Worm (Caenorhabditis elegans) whole organism, mixed stage, embryonic: ENCODE data around the gene T13F2.6.

Source experiments
- M03D4.4 ChIP-seq: sonication (generic microtip); optimal IDR thresholded peaks from 2 replicates; lab custom pipeline; 2017; ENCODE audit warnings: mild to moderate bottlenecking, missing genetic modification characterization, missing compliant biosample characterization
- bed-3 ChIP-seq: fragments of 200-800 bp; sonication (Bioruptor generic); optimal IDR thresholded peaks from 3 replicates; lab custom pipeline; 2018; ENCODE audit warnings: mild to moderate bottlenecking, missing genetic modification characterization, moderate library complexity, missing compliant biosample characterization
- blmp-1 ChIP-seq: fragments of 150-350 bp; optimal IDR thresholded peaks from 2 replicates; lab custom pipeline; 2014; ENCODE audit warnings: missing biosample characterization, missing genetic modification characterization
- ceh-43 ChIP-seq: fragments of 200-800 bp; sonication (Bioruptor generic); optimal IDR thresholded peaks from 2 replicates; lab custom pipeline; 2018; ENCODE audit warnings: mild to moderate bottlenecking, missing genetic modification characterization, moderate library complexity, missing compliant biosample characterization
- ceh-83 ChIP-seq: fragments of 200-800 bp; sonication (Bioruptor generic); optimal IDR thresholded peaks from 2 replicates; lab custom pipeline; 2018; ENCODE audit warnings: mild to moderate bottlenecking, missing genetic modification characterization, missing compliant biosample characterization
- ces-1 ChIP-seq: fragments of 150-350 bp; optimal IDR thresholded peaks from 2 replicates; lab custom pipeline; 2014; ENCODE audit warnings: missing biosample characterization, missing genetic modification reagents, missing genetic modification characterization
- cnd-1 ChIP-seq: fragments of 200-800 bp; sonication (Bioruptor generic); optimal IDR thresholded peaks from 2 replicates; lab custom pipeline; 2018; ENCODE audit warnings: mild to moderate bottlenecking, missing genetic modification characterization, missing compliant biosample characterization
- drap-1 ChIP-seq: fragments of 200-800 bp; sonication (Bioruptor generic); optimal IDR thresholded peaks from 3 replicates; lab custom pipeline; 2018; ENCODE audit warnings: mild to moderate bottlenecking, missing genetic modification characterization, missing compliant biosample characterization
- elt-1 ChIP-seq: sonication (generic microtip); optimal IDR thresholded peaks from 2 replicates; lab custom pipeline; 2017; ENCODE audit warnings: missing genetic modification characterization, mild to moderate bottlenecking, missing compliant biosample characterization, antibody characterized with exemption, moderate library complexity, borderline replicate concordance; ENCODE audit not compliant: insufficient read depth
- elt-3 ChIP-seq: fragments of 150-350 bp; optimal IDR thresholded peaks from 2 replicates; lab custom pipeline; 2014; ENCODE audit warnings: missing biosample characterization, missing genetic modification characterization
- flh-1 ChIP-seq: fragments of 200-800 bp; sonication (Bioruptor generic); optimal IDR thresholded peaks from 2 replicates; lab custom pipeline; 2018; ENCODE audit warnings: mild to moderate bottlenecking, missing genetic modification characterization, moderate library complexity, missing compliant biosample characterization
- ham-2 ChIP-seq: fragments of 200-800 bp; sonication (Bioruptor generic); optimal IDR thresholded peaks from 2 replicates; lab custom pipeline; 2018; ENCODE audit warnings: mild to moderate bottlenecking, missing genetic modification characterization, missing compliant biosample characterization
- hlh-1 ChIP-seq: fragments of 150-350 bp; optimal IDR thresholded peaks from 2 replicates; lab custom pipeline; 2014; ENCODE audit warnings: missing biosample characterization, missing genetic modification reagents, missing genetic modification characterization
- lin-13 ChIP-seq: fragments of 150-350 bp; optimal IDR thresholded peaks from 2 replicates; lab custom pipeline; 2014; ENCODE audit warnings: missing biosample characterization, missing genetic modification characterization
- lin-32 ChIP-seq: fragments of 200-800 bp; sonication (Bioruptor generic); optimal IDR thresholded peaks from 2 replicates; lab custom pipeline; 2018; ENCODE audit warnings: mild to moderate bottlenecking, missing genetic modification characterization, missing compliant biosample characterization
- lsy-2 ChIP-seq: fragments of 150-350 bp; optimal IDR thresholded peaks from 2 replicates; lab custom pipeline; 2014; ENCODE audit warnings: missing biosample characterization, missing genetic modification characterization
- mab-5 ChIP-seq: fragments of 150-350 bp; optimal IDR thresholded peaks from 2 replicates; lab custom pipeline; 2014; ENCODE audit warnings: missing biosample characterization, missing genetic modification characterization
- mep-1 ChIP-seq: fragments of 150-350 bp; optimal IDR thresholded peaks from 2 replicates; lab custom pipeline; 2017; ENCODE audit warnings: missing biosample characterization, missing genetic modification reagents, missing genetic modification characterization, inconsistent platforms
- mls-2 ChIP-seq: sonication (generic microtip); optimal IDR thresholded peaks from 2 replicates; lab custom pipeline; 2016; ENCODE audit warnings: mild to moderate bottlenecking, missing genetic modification characterization, moderate library complexity, missing compliant biosample characterization
- nhr-2 ChIP-seq: fragments of 150-350 bp; optimal IDR thresholded peaks from 2 replicates; lab custom pipeline; 2014; ENCODE audit warnings: missing biosample characterization, missing genetic modification characterization
- nhr-237 ChIP-seq: fragments of 150-350 bp; optimal IDR thresholded peaks from 2 replicates; lab custom pipeline; 2014; ENCODE audit warnings: missing biosample characterization, missing genetic modification characterization
- nhr-76 ChIP-seq: sonication (generic microtip); optimal IDR thresholded peaks from 2 replicates; lab custom pipeline; 2017; ENCODE audit warnings: missing biosample characterization, missing genetic modification characterization
- pha-4 ChIP-seq: fragments of 150-350 bp; optimal IDR thresholded peaks from 2 replicates; lab custom pipeline; 2018; ENCODE audit warnings: missing biosample characterization, missing genetic modification reagents, missing genetic modification characterization
- sem-2 ChIP-seq: fragments of 200-800 bp; sonication (Bioruptor generic); optimal IDR thresholded peaks from 2 replicates; lab custom pipeline; 2018; ENCODE audit warnings: mild to moderate bottlenecking, missing genetic modification characterization, missing compliant biosample characterization
- snpc-4 ChIP-seq: fragments of 150-350 bp; optimal IDR thresholded peaks from 2 replicates; lab custom pipeline; 2014; ENCODE audit warnings: missing biosample characterization, missing genetic modification characterization
- sptf-1 ChIP-seq: sonication (generic microtip); optimal IDR thresholded peaks from 2 replicates; lab custom pipeline; 2017; ENCODE audit warnings: mild to moderate bottlenecking, missing genetic modification characterization, moderate library complexity, missing compliant biosample characterization
- tbx-8 ChIP-seq: fragments of 200-800 bp; sonication (Bioruptor generic); optimal IDR thresholded peaks from 2 replicates; lab custom pipeline; 2018; ENCODE audit warnings: mild to moderate bottlenecking, missing genetic modification characterization, moderate library complexity, missing compliant biosample characterization
- unc-39 ChIP-seq: fragments of 150-350 bp; optimal IDR thresholded peaks from 2 replicates; lab custom pipeline; 2014; ENCODE audit warnings: missing biosample characterization, missing genetic modification characterization
- unc-62 ChIP-seq: fragments of 150-350 bp; optimal IDR thresholded peaks from 2 replicates; lab custom pipeline; 2014; ENCODE audit warnings: missing biosample characterization, missing genetic modification reagents, missing genetic modification characterization
- zip-8 ChIP-seq: fragments of 150-350 bp; optimal IDR thresholded peaks from 2 replicates; lab custom pipeline; 2014; ENCODE audit warnings: missing biosample characterization, missing genetic modification characterization
- ztf-11 ChIP-seq: fragments of 150-350 bp; optimal IDR thresholded peaks from 2 replicates; lab custom pipeline; 2014; ENCODE audit warnings: missing biosample characterization, missing genetic modification characterization

The T13F2.6 gene

DNA sequence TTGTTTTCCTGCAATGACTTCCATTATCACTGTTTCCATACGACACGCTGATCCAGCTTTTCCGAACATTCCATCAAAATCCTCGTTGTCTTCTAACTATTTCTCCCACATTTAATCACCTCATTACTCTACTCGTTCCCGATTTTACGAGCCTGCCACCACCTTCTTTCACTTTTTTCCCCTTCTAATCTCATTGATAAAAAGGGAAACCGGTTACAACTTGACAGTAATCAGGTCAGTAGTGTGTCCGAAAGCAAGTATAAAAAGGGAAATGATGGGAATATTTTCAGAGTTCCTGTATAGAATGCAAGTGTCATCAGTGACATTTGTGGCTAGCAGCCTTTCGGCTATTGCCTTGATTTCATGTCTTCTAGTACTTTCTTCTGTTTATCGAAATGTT lies 43.5 kb downstream of the T13F2.6 start, which contains the start of gene col-123:
Gene col-123 (plus strand): TSS at position 301 of the 400 bp plus-strand sequence.
- TF ChIP-seq elt-3 (tag; lab: Kevin White, UChicago): no peak
- no peak for TF ChIP-seq ceh-83 (GFP tag; lab: Kevin White, UChicago)
- no peak for TF ChIP-seq ceh-43 (GFP tag; lab: Kevin White, UChicago)
- TF ChIP-seq drap-1 (GFP tag; lab: Kevin White, UChicago): no peak
- TF ChIP-seq ham-2 (GFP tag; lab: Kevin White, UChicago): no peak
- TF ChIP-seq elt-1: no peak
- no peak for TF ChIP-seq pha-4 (tag; lab: Kevin White, UChicago)
- no peak for TF ChIP-seq lin-32
- TF ChIP-seq nhr-76 (tag; lab: Kevin White, UChicago): no peak
- TF ChIP-seq lsy-2: no peak
- TF ChIP-seq sem-2 (GFP tag; lab: Kevin White, UChicago): no peak
- TF ChIP-seq unc-39 (tag; lab: Kevin White, UChicago): no peak
- no peak for TF ChIP-seq snpc-4 (tag; lab: Kevin White, UChicago)
- no peak for TF ChIP-seq unc-62 (GFP tag; lab: Kevin White, UChicago)
- TF ChIP-seq zip-8 (tag; lab: Kevin White, UChicago): no peak
- no peak for TF ChIP-seq mab-5 (tag; lab: Kevin White, UChicago)
- TF ChIP-seq nhr-2 (tag; lab: Kevin White, UChicago): no peak
- no peak for TF ChIP-seq mls-2
- TF ChIP-seq flh-1: no peak

DNA sequence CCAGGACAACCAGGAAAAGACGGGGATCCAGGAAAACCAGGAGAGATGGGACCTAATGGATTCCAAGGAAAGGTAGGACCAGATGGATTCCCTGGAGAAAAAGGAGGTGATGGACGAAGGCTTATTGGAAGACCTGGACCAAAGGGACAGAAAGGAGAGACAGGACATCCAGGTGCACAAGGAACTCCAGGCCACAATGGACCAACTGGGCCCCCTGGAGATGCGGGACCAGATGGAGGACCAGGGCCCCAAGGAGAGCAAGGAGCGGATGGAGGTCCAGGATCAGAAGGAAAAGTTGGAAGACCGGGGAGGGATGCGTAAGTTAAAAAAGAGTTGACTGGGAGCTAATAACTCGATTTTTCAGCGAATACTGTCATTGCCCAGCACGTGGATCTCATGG lies 44.5 kb downstream of the T13F2.6 start:
- no peak for TF ChIP-seq sem-2 (GFP tag; lab: Kevin White, UChicago)
- no peak for TF ChIP-seq lin-32
- TF ChIP-seq elt-3 (tag; lab: Kevin White, UChicago): no peak
- no peak for TF ChIP-seq mab-5 (tag; lab: Kevin White, UChicago)
- no peak for TF ChIP-seq nhr-76 (tag; lab: Kevin White, UChicago)
- TF ChIP-seq hlh-1: no peak
- no peak for TF ChIP-seq zip-8 (tag; lab: Kevin White, UChicago)
- TF ChIP-seq bed-3 (GFP tag; lab: Kevin White, UChicago): no peak
- TF ChIP-seq ces-1: no peak
- TF ChIP-seq ztf-11 (tag; lab: Kevin White, UChicago): no peak

ce11 chrIV:9824480-9824879 lies 46.4 kb downstream of the T13F2.6 start, which contains the start of gene catp-6:
TSS of gene catp-6 (minus strand) at chrIV:9824580.
- no peak for TF ChIP-seq ham-2 (GFP tag; lab: Kevin White, UChicago)
- no peak for TF ChIP-seq ztf-11 (tag; lab: Kevin White, UChicago)
- TF ChIP-seq sem-2 (GFP tag; lab: Kevin White, UChicago): no peak
- TF ChIP-seq lsy-2: no peak
- no peak for TF ChIP-seq pha-4 (tag; lab: Kevin White, UChicago)
- no peak for TF ChIP-seq drap-1 (GFP tag; lab: Kevin White, UChicago)
- TF ChIP-seq ceh-43 (GFP tag; lab: Kevin White, UChicago): no peak
- TF ChIP-seq flh-1: no peak
- no peak for TF ChIP-seq sptf-1 (tag; lab: Kevin White, UChicago)
- no peak for TF ChIP-seq unc-62 (GFP tag; lab: Kevin White, UChicago)
- no peak for TF ChIP-seq M03D4.4 (tag; lab: Kevin White, UChicago)
- no peak for TF ChIP-seq unc-39 (tag; lab: Kevin White, UChicago)
- TF ChIP-seq mls-2: no peak
- no peak for TF ChIP-seq snpc-4 (tag; lab: Kevin White, UChicago)

DNA sequence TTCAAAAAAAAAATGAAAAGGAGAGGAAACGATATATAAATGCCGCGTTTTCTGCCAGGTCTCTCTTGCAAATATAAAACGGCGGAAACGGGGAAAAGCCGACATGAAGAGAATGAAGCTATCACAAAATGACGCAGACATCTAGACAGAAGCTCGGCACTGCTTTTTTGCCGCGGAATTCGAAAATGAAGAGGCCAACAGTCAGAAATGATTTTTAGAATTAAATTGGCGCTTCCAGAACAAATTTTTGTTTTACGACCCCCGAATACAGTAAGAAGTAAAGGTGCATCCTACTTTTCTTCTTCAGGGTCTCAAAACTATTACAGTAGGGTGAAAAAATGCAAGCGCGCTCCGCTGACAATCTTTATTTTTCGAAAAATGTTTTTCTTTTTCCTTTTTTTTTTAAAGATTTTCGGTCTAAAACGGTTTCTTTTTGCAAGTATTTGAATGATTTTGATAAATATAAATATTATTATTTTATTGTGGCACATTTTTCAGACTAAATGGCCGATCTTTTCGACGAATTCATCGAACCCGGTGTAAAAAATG lies 47.1 kb downstream of the T13F2.6 start, which contains the start of gene mtr-4:
Gene mtr-4 (plus strand): TSS at position 499 of the 549 bp plus-strand sequence.
- TF ChIP-seq cnd-1 (tag; lab: Kevin White, UChicago) (no peak), lin-13 (tag; lab: Kevin White, UChicago) (no peak), ces-1 (no peak), tbx-8 (no peak), unc-62 (GFP tag; lab: Kevin White, UChicago) (no peak), M03D4.4 (tag; lab: Kevin White, UChicago) (no peak), sem-2 (GFP tag; lab: Kevin White, UChicago) (no peak), hlh-1 (no peak), nhr-237 (tag; lab: Kevin White, UChicago) (no peak), mep-1 (tag; lab: Kevin White, UChicago) (no peak), zip-8 (tag; lab: Kevin White, UChicago) (no peak), blmp-1 (tag; lab: Kevin White, UChicago) (no peak)
